Worm (Caenorhabditis elegans): Measurements from ENCODE around the gene T27E7.1.
"Not testable (repeated sequence)": the region's sequence is repeated elsewhere in the genome, so short reads cannot be mapped to it uniquely, and the experiment has no call there.

Gene T27E7.1

DNA sequence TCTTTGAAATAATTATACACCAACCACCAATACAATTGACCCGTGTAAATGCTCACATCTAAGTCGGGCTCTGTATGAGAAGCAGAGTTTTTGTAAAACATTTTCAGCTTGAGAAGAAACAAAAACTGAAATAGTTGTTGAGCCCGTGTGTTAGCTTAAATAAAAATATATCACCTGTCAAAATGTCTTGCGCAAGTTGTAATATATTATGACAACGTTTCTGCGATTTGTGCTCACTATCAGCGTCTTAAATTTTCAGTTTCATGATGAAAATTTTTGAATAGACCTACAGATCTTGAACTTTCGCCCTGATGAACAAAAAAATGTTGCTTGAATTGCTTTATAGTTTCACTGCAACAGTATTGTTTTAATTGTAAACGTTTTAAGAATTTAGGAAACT is 15.4 kb downstream of the T27E7.1 start, which contains the start of gene T27E7.4:
Gene T27E7.4 (minus strand): TSS at position 101 of the 400 bp plus-strand sequence.
- TF ChIP-seq W03F9.2 (tag; optimal IDR thresholded peaks at IDR 0.05), result no peak
- no peak for TF ChIP-seq dao-5 (tag; optimal IDR thresholded peaks at IDR 0.05)
- TF ChIP-seq him-1 (tag; optimal IDR thresholded peaks at IDR 0.05), result no peak

DNA sequence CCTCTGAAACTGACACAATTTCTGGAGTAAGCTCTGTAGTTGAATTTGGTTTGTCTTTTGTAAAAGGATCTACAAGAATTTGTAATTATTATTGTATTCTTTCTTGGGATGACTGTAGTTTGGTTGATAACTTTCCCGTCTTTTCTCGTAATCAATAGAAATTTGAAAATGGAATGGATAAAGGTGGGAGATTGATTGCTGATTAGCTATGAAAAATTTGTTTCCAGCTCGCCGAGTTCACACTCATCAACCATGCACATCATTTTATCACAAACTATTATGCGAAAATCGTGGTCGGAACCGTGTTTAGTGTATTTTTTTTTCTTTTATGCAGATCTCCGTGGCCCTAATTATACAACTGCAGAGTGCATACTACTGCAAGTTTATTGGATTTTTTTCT is 17.4 kb downstream of the T27E7.1 start, which contains the start of gene T27E7.5:
Gene T27E7.5 (plus strand): TSS at position 253 of the 400 bp plus-strand sequence.
- no peak for TF ChIP-seq W03F9.2 (tag; optimal IDR thresholded peaks at IDR 0.05)
- TF ChIP-seq dao-5 (tag; optimal IDR thresholded peaks at IDR 0.05), result no peak
- no peak for TF ChIP-seq him-1 (tag; optimal IDR thresholded peaks at IDR 0.05)

DNA sequence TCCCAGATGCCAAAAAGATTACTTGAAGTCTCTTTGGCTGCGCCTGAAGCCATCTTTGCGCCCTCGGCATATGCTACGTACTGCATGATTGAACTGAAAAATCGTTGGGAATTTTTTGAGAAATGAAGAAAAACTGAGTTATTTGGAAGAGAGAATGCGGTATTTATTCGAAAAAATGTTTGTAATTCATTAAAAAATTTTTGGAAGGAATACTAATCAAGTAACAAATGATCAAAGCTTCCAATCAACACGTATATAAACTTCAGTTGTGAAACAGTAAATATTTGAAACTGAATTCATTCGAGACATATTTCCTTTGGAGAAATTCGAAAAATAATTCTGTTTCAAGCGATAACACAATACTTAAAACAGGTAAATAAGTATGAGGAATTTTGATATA is 23.0 kb downstream of the T27E7.1 start, which contains the start of gene pals-29:
Gene pals-29 (minus strand): TSS at position 101 of the 400 bp plus-strand sequence.
- TF ChIP-seq dao-5 (tag; optimal IDR thresholded peaks at IDR 0.05) (no peak), W03F9.2 (tag; optimal IDR thresholded peaks at IDR 0.05) (no peak), him-1 (tag; optimal IDR thresholded peaks at IDR 0.05) (no peak)

DNA sequence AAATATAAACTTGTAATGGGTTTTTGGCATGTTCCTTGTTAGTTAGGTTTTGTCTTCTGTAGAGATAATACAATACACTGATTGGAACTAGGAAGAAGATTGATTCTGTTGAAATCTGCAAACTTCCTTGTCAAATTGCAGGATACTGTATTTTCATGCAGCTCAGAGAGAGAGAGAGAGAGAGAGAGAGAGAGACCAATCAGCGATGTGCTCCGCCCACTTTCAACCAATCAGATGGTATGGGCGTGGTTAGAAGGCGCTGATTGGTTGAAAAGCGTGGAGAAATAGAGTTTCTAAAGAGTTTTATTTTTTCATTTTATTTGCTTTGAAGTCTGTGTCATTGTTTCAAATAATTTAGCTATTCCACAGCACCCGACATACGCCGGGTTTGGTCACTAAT is 27.7 kb downstream of the T27E7.1 start:
- TF ChIP-seq W03F9.2 (tag; optimal IDR thresholded peaks at IDR 0.05) (no peak), dao-5 (tag; optimal IDR thresholded peaks at IDR 0.05) (no peak), him-1 (tag; optimal IDR thresholded peaks at IDR 0.05) (no peak)

DNA sequence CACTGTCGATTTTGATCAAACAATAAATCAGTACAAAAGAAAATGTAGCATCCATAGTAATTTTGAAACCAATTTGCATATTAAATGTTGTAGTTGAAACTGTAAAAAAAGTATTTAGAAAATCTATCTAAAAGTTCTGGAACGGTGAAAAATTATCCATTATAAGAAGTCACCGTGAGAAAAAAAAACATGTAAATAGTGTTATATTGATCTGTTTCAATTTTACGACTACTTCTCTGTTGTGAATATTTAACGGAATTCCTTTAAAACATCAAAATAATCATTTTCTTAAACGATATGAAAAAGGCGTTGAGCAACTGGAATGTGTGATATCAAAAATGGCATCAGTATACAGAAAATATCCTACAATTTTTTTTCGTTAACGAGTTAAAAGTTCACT is 29.7 kb downstream of the T27E7.1 start, which contains the start of gene T27E7.9:
Gene T27E7.9 (minus strand): TSS at position 101 of the 400 bp plus-strand sequence.
- TF ChIP-seq him-1 (tag; optimal IDR thresholded peaks at IDR 0.05) (no peak), dao-5 (tag; optimal IDR thresholded peaks at IDR 0.05) (no peak), W03F9.2 (tag; optimal IDR thresholded peaks at IDR 0.05) (no peak)

DNA sequence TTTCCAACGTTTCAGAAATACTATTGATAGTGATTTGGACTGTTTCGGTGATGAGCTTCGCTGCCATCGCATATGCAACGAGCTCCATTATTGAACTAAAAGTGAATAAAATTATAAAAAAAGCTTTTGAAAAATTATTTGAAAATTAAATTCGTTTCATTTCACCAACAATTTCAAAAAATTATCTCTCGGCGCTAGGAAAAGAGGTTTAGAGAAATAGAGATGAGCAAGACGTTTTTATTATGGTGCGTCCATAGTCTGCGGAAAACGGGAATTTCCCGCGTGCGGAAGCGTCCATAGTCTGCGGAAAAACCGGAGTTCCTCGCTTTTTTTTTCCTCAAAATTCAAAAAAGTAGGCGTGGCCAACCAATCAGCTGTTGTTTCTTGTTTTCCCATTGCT is 32.3 kb downstream of the T27E7.1 start, which contains the start of gene pals-30:
Gene pals-30 (minus strand): TSS at position 101 of the 400 bp plus-strand sequence.
- not testable (repeated sequence) for TF ChIP-seq W03F9.2, dao-5, him-1 (tag; optimal IDR thresholded peaks at IDR 0.05)

DNA sequence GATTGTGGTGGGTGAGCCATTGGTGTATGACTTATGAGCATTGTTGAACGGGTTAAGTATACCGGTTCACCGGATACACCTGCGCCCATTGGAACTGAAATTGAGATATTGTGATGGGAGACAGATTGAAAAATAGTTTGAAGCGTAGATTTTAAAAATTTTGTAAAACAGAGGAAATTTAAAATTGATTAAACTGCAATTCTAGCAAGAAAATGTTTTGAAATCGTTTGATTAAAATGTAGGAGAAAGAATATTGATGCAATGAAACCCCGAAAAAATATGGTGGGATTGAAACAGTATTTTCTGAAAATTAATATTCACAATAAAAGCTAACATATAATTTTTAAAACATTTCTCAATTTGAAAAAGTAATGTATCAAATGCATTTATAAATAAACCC is 35.2 kb downstream of the T27E7.1 start, which contains the start of gene Y57G11B.6:
Gene Y57G11B.6 (minus strand): TSS at position 101 of the 400 bp plus-strand sequence.
- TF ChIP-seq dao-5 (tag; optimal IDR thresholded peaks at IDR 0.05), result no peak
- TF ChIP-seq W03F9.2 (tag; optimal IDR thresholded peaks at IDR 0.05), result no peak
- TF ChIP-seq him-1 (tag; optimal IDR thresholded peaks at IDR 0.05), result no peak

DNA sequence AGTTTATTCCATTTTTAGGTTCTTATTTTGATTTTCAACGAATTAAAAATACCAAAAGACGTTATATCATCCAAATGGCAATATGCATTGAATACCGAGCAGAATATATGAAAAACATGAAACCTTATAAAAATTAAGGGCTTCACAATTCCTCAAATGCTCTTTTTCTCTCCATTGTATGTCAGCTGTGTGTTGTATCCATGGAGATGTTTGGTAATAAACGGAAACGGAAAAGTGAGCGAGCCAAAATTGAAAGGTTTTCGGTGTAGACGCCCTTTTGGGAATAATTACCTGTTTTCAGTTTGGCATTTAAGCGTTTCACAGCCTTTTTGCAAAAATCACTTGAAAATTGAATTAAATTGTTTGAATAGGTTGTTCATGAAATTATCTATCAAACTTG is 38.1 kb downstream of the T27E7.1 start:
- no peak for TF ChIP-seq him-1 (tag; optimal IDR thresholded peaks at IDR 0.05)
- no peak for TF ChIP-seq dao-5 (tag; optimal IDR thresholded peaks at IDR 0.05)
- no peak for TF ChIP-seq W03F9.2 (tag; optimal IDR thresholded peaks at IDR 0.05)

DNA sequence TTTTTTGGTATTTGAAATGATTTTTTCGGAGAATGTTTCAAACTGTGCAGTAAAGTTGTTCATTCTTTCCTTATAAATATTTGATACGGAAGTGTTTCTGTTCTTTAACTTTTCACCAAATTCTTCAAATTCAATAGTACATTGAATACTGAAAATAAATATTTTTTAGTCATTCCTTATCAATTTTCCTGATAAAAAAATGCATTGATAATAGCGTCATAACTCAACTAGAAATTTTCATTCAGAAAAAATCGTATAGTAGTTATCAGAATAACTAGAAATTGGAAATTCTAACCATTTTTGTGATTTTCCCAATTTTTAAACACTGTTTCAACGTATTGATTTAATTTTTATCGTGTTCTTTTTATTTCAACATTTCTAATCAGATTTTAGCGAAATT is 39.7 kb downstream of the T27E7.1 start:
- TF ChIP-seq W03F9.2 (tag; optimal IDR thresholded peaks at IDR 0.05), result no peak
- TF ChIP-seq him-1 (tag; optimal IDR thresholded peaks at IDR 0.05), result no peak
- TF ChIP-seq dao-5 (tag; optimal IDR thresholded peaks at IDR 0.05), result no peak

DNA sequence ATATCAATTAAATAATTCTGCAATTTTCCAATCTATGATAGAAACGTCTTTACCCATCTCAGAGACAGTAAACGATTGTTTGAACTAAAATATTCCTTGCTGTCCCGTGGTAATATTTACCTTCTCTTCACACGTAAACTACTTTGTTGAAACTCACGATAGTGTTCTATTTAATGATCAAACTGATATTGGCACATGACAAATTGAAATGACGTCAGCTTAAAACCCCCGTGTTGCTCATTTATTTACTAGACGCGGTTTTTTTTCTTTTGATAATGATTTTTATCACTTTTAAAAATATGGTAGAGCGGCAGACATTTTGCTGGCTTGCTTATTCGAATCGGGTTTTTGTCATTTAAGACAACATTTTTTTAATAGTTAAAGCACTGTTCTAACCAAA is 42.1 kb downstream of the T27E7.1 start:
- TF ChIP-seq W03F9.2 (tag; optimal IDR thresholded peaks at IDR 0.05), result no peak
- TF ChIP-seq dao-5 (tag; optimal IDR thresholded peaks at IDR 0.05), result no peak
- no peak for TF ChIP-seq him-1 (tag; optimal IDR thresholded peaks at IDR 0.05)

DNA sequence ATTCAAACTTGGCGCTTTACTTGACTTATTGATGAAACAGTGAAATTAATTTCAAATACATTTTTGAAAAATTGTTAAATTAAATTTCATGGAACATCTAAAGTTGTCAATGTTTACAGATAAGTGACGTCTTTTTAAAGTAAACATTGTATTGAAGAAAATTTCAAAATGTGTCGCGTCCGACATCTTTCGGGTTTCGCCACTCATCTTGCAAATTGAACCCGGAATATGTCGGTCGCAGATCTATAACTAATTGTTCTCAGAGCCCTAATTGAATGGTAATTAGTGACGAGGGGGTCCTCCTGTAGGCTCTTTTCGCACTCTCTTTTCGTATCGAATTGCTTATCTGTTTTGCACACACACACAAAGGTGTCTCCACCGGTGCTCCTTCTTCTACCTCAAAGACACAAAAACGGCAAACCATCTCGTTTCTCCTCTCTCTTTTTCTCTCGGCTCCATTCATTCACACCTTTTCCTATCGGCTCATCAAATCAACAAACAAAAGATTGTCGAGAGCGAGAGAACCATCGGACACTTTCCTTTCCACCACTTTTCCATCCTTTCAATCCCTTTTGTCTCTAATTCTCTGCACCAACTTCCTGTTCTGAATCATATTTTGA is 43.2 kb downstream of the T27E7.1 start:
- TF ChIP-seq him-1 (tag; optimal IDR thresholded peaks at IDR 0.05) (no peak), W03F9.2 (tag; optimal IDR thresholded peaks at IDR 0.05) (no peak), dao-5 (tag; optimal IDR thresholded peaks at IDR 0.05) (no peak)

DNA sequence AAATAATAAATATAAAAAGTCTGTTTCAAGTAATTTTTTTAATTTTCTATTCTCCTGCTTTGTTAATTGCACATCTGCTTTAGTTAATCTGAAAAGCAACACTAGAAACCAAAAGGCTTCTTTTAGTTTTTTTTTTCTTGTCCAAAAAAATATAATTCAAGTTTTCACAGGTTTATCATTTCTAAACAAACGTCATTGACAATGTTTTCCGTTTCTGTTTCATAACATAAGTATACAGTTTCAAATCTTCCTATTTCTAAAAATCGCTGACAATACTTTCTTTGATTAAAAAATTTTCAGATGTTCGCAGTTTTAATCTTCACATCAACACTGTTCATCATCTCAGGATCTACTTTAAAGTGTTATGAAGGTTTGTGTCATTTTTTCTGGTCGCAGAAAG is 45.5 kb downstream of the T27E7.1 start, which contains the start of gene Y57G11B.2:
Gene Y57G11B.2 (plus strand): TSS at position 301 of the 400 bp plus-strand sequence.
- no peak for TF ChIP-seq dao-5 (tag; optimal IDR thresholded peaks at IDR 0.05)

All from whole organism, L4/young adult.